Fruit fly (Drosophila melanogaster) whole organism: ENCODE data around the gene bigmax.

Experiments
- EcR ChIP-seq, 2 experiments: fragments of >200 bp; optimal IDR thresholded peaks; 2 replicates each; lab custom pipeline; 2017; ENCODE audit warnings: missing biosample characterization in 2 of 2, missing genetic modification characterization in 2 of 2, missing genetic modification reagents in 2 of 2
- pan ChIP-seq: fragments of >200 bp; optimal IDR thresholded peaks from 2 replicates; lab custom pipeline; 2017
- psq ChIP-seq: fragments of >200 bp; optimal IDR thresholded peaks from 2 replicates; lab custom pipeline; 2017
- usp ChIP-seq: fragments of >200 bp; optimal IDR thresholded peaks from 2 replicates; lab custom pipeline; 2017; ENCODE audit warnings: missing biosample characterization, missing genetic modification characterization, mixed read lengths

dm6 chr3R:27246264-27246663 is 42.1 kb downstream of the bigmax start:
- TF ChIP-seq EcR (GFP tag; optimal IDR thresholded peaks at IDR 0.05; lab: Kevin White, UChicago) (no peak), psq (lab: Kevin White, UChicago) (no peak), usp (GFP tag; lab: Kevin White, UChicago) (no peak), pan (lab: Kevin White, UChicago) (no peak)
